Fruit fly (Drosophila melanogaster) whole organism, embryonic: ENCODE results near the gene ari-1.

ENCODE experiments used
- C15 ChIP-seq: fragments of 200-800 bp; sonication (Bioruptor generic); IDR thresholded peaks from 3 replicates; pipeline ENCODE4 v1.3.6; 2022; ENCODE audit warnings: missing biosample characterization, missing genetic modification characterization
- CG10209 ChIP-seq: fragments of 200-800 bp; sonication (Bioruptor generic); optimal IDR thresholded peaks from 3 replicates; lab custom pipeline; 2017; ENCODE audit warnings: missing biosample characterization, mild to moderate bottlenecking, missing genetic modification characterization, missing genetic modification reagents
- CG10274 ChIP-seq: fragments of 200-800 bp; sonication (Bioruptor generic); optimal IDR thresholded peaks from 3 replicates; lab custom pipeline; 2017; ENCODE audit warnings: missing biosample characterization, mild to moderate bottlenecking, missing genetic modification characterization
- CG10321 ChIP-seq: fragments of 200-800 bp; sonication (Bioruptor generic); IDR thresholded peaks from 2 replicates; pipeline ENCODE4 v1.3.6; 2022; ENCODE audit warnings: missing biosample characterization, missing genetic modification characterization
- CG11247 ChIP-seq: fragments of 200-800 bp; sonication (Bioruptor generic); IDR thresholded peaks from 2 replicates; pipeline ENCODE4 v1.3.6; 2022; ENCODE audit warnings: missing biosample characterization, missing genetic modification characterization
- CG11504 ChIP-seq: fragments of 200-800 bp; sonication (Bioruptor generic); optimal IDR thresholded peaks from 3 replicates; lab custom pipeline; 2019; ENCODE audit warnings: missing biosample characterization, mild to moderate bottlenecking, missing genetic modification characterization, moderate library complexity
- CG11723 ChIP-seq: fragments of 200-800 bp; sonication (Bioruptor generic); optimal IDR thresholded peaks from 2 replicates; lab custom pipeline; 2017; ENCODE audit warnings: missing biosample characterization, mild to moderate bottlenecking, missing genetic modification characterization
- CG12659 ChIP-seq: fragments of 200-800 bp; sonication (Bioruptor generic); optimal IDR thresholded peaks from 3 replicates; lab custom pipeline; 2017; ENCODE audit warnings: mild to moderate bottlenecking, missing biosample characterization, missing genetic modification reagents, missing genetic modification characterization
- CG13424 ChIP-seq: fragments of 200-800 bp; sonication (Bioruptor generic); optimal IDR thresholded peaks from 2 replicates; lab custom pipeline; 2019; ENCODE audit warnings: missing biosample characterization, mild to moderate bottlenecking, missing genetic modification characterization, moderate library complexity
- CG13894 ChIP-seq: fragments of 200-800 bp; sonication (Bioruptor generic); optimal IDR thresholded peaks from 3 replicates; lab custom pipeline; 2018; ENCODE audit warnings: missing biosample characterization, mild to moderate bottlenecking, missing genetic modification characterization, moderate library complexity
- CG17186 ChIP-seq: fragments of 200-800 bp; sonication (Bioruptor generic); optimal IDR thresholded peaks from 3 replicates; lab custom pipeline; 2017; ENCODE audit warnings: missing biosample characterization, missing genetic modification reagents, missing genetic modification characterization
- CG17328 ChIP-seq: fragments of 200-800 bp; sonication (Bioruptor generic); IDR thresholded peaks from 2 replicates; pipeline ENCODE4 v1.3.6; 2022; ENCODE audit warnings: missing biosample characterization, missing genetic modification characterization
- CG2202 ChIP-seq: fragments of 200-800 bp; sonication (Bioruptor generic); optimal IDR thresholded peaks from 2 replicates; lab custom pipeline; 2018; ENCODE audit warnings: missing biosample characterization, mild to moderate bottlenecking, missing genetic modification characterization
- CG2712 ChIP-seq: fragments of 200-800 bp; optimal IDR thresholded peaks from 3 replicates; lab custom pipeline; 2019; ENCODE audit warnings: missing biosample characterization, mild to moderate bottlenecking, missing genetic modification characterization, moderate library complexity
- CG30020 ChIP-seq: fragments of 200-800 bp; optimal IDR thresholded peaks from 2 replicates; lab custom pipeline; 2019; ENCODE audit warnings: missing biosample characterization, mild to moderate bottlenecking, missing genetic modification characterization, moderate library complexity
- CG30403 ChIP-seq: fragments of 200-800 bp; sonication (Bioruptor generic); optimal IDR thresholded peaks from 3 replicates; lab custom pipeline; 2016; ENCODE audit warnings: missing biosample characterization, missing genetic modification characterization
- CG33213 ChIP-seq: fragments of 200-800 bp; sonication (Bioruptor generic); optimal IDR thresholded peaks from 3 replicates; lab custom pipeline; 2016; ENCODE audit warnings: missing biosample characterization, missing genetic modification characterization
- CG3838 ChIP-seq: fragments of 200-800 bp; sonication (Bioruptor generic); optimal IDR thresholded peaks from 3 replicates; lab custom pipeline; 2016; ENCODE audit warnings: missing biosample characterization, missing genetic modification characterization
- CG4360 ChIP-seq: fragments of 200-800 bp; sonication (Bioruptor generic); IDR thresholded peaks from 2 replicates; pipeline ENCODE4 v1.3.6; 2022; ENCODE audit warnings: missing biosample characterization, missing genetic modification characterization
- CG8290 ChIP-seq, 3 experiments: fragments of 200-800 bp; sonication (Bioruptor generic); optimal IDR thresholded peaks; 2 replicates each; lab custom pipeline; 2016 to 2019; ENCODE audit warnings: missing biosample characterization in 3 of 3, missing genetic modification characterization in 3 of 3, mild to moderate bottlenecking in 2 of 3, moderate library complexity in 1 of 3
- CG8924 ChIP-seq: fragments of 200-800 bp; optimal IDR thresholded peaks from 3 replicates; lab custom pipeline; 2019; ENCODE audit warnings: missing biosample characterization, mild to moderate bottlenecking, missing genetic modification characterization, moderate library complexity
- CG9437 ChIP-seq: fragments of 200-800 bp; sonication (Bioruptor generic); optimal IDR thresholded peaks from 2 replicates; lab custom pipeline; 2018; ENCODE audit warnings: missing biosample characterization, mild to moderate bottlenecking, missing genetic modification characterization
- CoRest ChIP-seq: fragments of 200-800 bp; sonication (Bioruptor generic); optimal IDR thresholded peaks from 3 replicates; lab custom pipeline; 2018; ENCODE audit warnings: missing biosample characterization, mild to moderate bottlenecking, missing genetic modification characterization, moderate library complexity
- Deaf1 ChIP-seq: fragments of 200-800 bp; optimal IDR thresholded peaks from 3 replicates; lab custom pipeline; 2019; ENCODE audit warnings: missing biosample characterization, mild to moderate bottlenecking, missing genetic modification characterization, moderate library complexity
- E2f2 ChIP-seq: fragments of 200-800 bp; sonication (Bioruptor generic); IDR thresholded peaks from 2 replicates; pipeline ENCODE4 v1.3.6; 2022; ENCODE audit warnings: missing biosample characterization, missing genetic modification characterization
- Fer1 ChIP-seq: fragments of 200-800 bp; sonication (Bioruptor generic); optimal IDR thresholded peaks from 2 replicates; lab custom pipeline; 2017; ENCODE audit warnings: missing biosample characterization, mild to moderate bottlenecking, missing genetic modification characterization
- Hand ChIP-seq: fragments of 200-800 bp; sonication (Bioruptor generic); optimal IDR thresholded peaks from 2 replicates; lab custom pipeline; 2017; ENCODE audit warnings: mild to moderate bottlenecking, missing biosample characterization, missing genetic modification reagents, missing genetic modification characterization
- Hsf ChIP-seq: fragments of 200-800 bp; sonication (Bioruptor generic); optimal IDR thresholded peaks from 3 replicates; lab custom pipeline; 2016; ENCODE audit warnings: missing biosample characterization, missing genetic modification characterization
- Med ChIP-seq: fragments of 200-800 bp; sonication (Bioruptor generic); peaks from one replicate; lab custom pipeline; 2016; ENCODE audit warnings: missing biosample characterization, missing genetic modification characterization, mild to moderate bottlenecking, inconsistent platforms, moderate library complexity
- Myb ChIP-seq: fragments of 200-800 bp; sonication (Bioruptor generic); optimal IDR thresholded peaks from 2 replicates; lab custom pipeline; 2016; ENCODE audit warnings: missing biosample characterization, missing genetic modification characterization
- Ptx1 ChIP-seq: fragments of 200-800 bp; sonication (Bioruptor generic); IDR thresholded peaks from 2 replicates; pipeline ENCODE4 v1.3.6; 2022; ENCODE audit warnings: missing biosample characterization, missing genetic modification characterization
- Sox100B ChIP-seq: fragments of 200-800 bp; sonication (Bioruptor generic); optimal IDR thresholded peaks from 3 replicates; lab custom pipeline; 2018; ENCODE audit warnings: missing biosample characterization, mild to moderate bottlenecking, missing genetic modification characterization
- Spps ChIP-seq: fragments of 200-800 bp; sonication (Bioruptor generic); optimal IDR thresholded peaks from 2 replicates; lab custom pipeline; 2018; ENCODE audit warnings: missing biosample characterization, mild to moderate bottlenecking, missing genetic modification characterization
- caup ChIP-seq: fragments of 200-800 bp; sonication (Bioruptor generic); optimal IDR thresholded peaks from 3 replicates; lab custom pipeline; 2017; ENCODE audit warnings: missing biosample characterization, mild to moderate bottlenecking, missing genetic modification characterization, moderate library complexity; ENCODE audit not compliant: severe bottlenecking
- cwo ChIP-seq: fragments of 200-800 bp; sonication (Bioruptor generic); optimal IDR thresholded peaks from 3 replicates; lab custom pipeline; 2017; ENCODE audit warnings: missing biosample characterization, missing genetic modification characterization, mild to moderate bottlenecking, moderate library complexity, missing genetic modification reagents
- dpn ChIP-seq, 2 experiments: fragments of 200-800 bp; sonication (Bioruptor generic); optimal IDR thresholded peaks; 3 replicates each; lab custom pipeline; 2016; ENCODE audit warnings: missing biosample characterization in 2 of 2, missing genetic modification characterization in 2 of 2
- fd3F ChIP-seq: fragments of 200-800 bp; sonication (Bioruptor generic); optimal IDR thresholded peaks from 2 replicates; lab custom pipeline; 2018; ENCODE audit warnings: missing biosample characterization, mild to moderate bottlenecking, missing genetic modification characterization, moderate library complexity
- hkb ChIP-seq, 2 experiments: fragments of 200-800 bp in 1 of 2; fragments of >200 bp in 1 of 2; sonication (Bioruptor generic) in 1 of 2; IDR thresholded peaks in 1 of 2; optimal IDR thresholded peaks in 1 of 2; 2 replicates each; pipeline versions ENCODE4 v1.3.6 to Lab custom; 2017 to 2022; ENCODE audit warnings: missing biosample characterization in 1 of 2, missing genetic modification characterization in 1 of 2
- lab ChIP-seq: fragments of 200-800 bp; sonication (Bioruptor generic); optimal IDR thresholded peaks from 3 replicates; lab custom pipeline; 2017; ENCODE audit warnings: missing biosample characterization, missing genetic modification characterization, mild to moderate bottlenecking, moderate library complexity, missing genetic modification reagents
- lmd ChIP-seq: fragments of 200-800 bp; sonication (Bioruptor generic); IDR thresholded peaks from 2 replicates; pipeline ENCODE4 v1.3.6; 2022; ENCODE audit warnings: missing biosample characterization, missing genetic modification characterization
- pnt ChIP-seq: fragments of 200-800 bp; sonication (Bioruptor generic); optimal IDR thresholded peaks from 3 replicates; lab custom pipeline; 2016; ENCODE audit warnings: missing biosample characterization, missing genetic modification characterization
- prd ChIP-seq, 3 experiments: fragments of >200 bp in 2 of 3; fragments of 200-800 bp in 1 of 3; sonication (Bioruptor generic) in 1 of 3; optimal IDR thresholded peaks in 2 of 3; IDR thresholded peaks in 1 of 3; 2 replicates in 2 of 3; 3 replicates in 1 of 3; pipeline versions ENCODE4 v1.3.6 to Lab custom; 2017 to 2022; ENCODE audit warnings: missing biosample characterization in 1 of 3, missing genetic modification characterization in 1 of 3
- ranshi ChIP-seq: fragments of 200-800 bp; sonication (Bioruptor generic); IDR thresholded peaks from 2 replicates; pipeline ENCODE4 v1.3.6; 2022; ENCODE audit warnings: missing biosample characterization, missing genetic modification characterization
- sens-2 ChIP-seq: fragments of 200-800 bp; sonication (Bioruptor generic); IDR thresholded peaks from 2 replicates; pipeline ENCODE4 v1.3.6; 2022; ENCODE audit warnings: missing biosample characterization, missing genetic modification characterization
- slp2 ChIP-seq: fragments of 200-800 bp; sonication (Bioruptor generic); optimal IDR thresholded peaks from 2 replicates; lab custom pipeline; 2016; ENCODE audit warnings: missing biosample characterization, missing genetic modification characterization
- sug ChIP-seq: fragments of 200-800 bp; optimal IDR thresholded peaks from 2 replicates; lab custom pipeline; 2019; ENCODE audit warnings: missing biosample characterization, mild to moderate bottlenecking, missing genetic modification characterization, moderate library complexity
- tio ChIP-seq: fragments of 200-800 bp; sonication (Bioruptor generic); optimal IDR thresholded peaks from 2 replicates; lab custom pipeline; 2017; ENCODE audit warnings: missing biosample characterization, missing genetic modification characterization, inconsistent platforms
- ttk ChIP-seq: fragments of 200-800 bp; sonication (Bioruptor generic); IDR thresholded peaks from 2 replicates; pipeline ENCODE4 v2.1.2; 2022; ENCODE audit warnings: missing biosample characterization, missing genetic modification characterization
- unpg ChIP-seq: fragments of 200-800 bp; sonication (Bioruptor generic); optimal IDR thresholded peaks from 3 replicates; lab custom pipeline; 2018; ENCODE audit warnings: missing biosample characterization, mild to moderate bottlenecking, missing genetic modification characterization, moderate library complexity
- yki ChIP-seq: fragments of >200 bp; optimal IDR thresholded peaks from 3 replicates; lab custom pipeline; 2018

ari-1 gene

dm6 chrX:18125520-18125919 lies 12.1 kb downstream of the ari-1 start (continued):
- no peak for TF ChIP-seq Hsf (GFP tag; lab: Kevin White, UChicago)
- peak; percentile 66 for TF ChIP-seq lab
- no peak for TF ChIP-seq pnt
- TF ChIP-seq tio: peak; percentile 35
- TF ChIP-seq caup (GFP tag; lab: Kevin White, UChicago): peak; percentile 35
- peak; percentile 39 for TF ChIP-seq CoRest
- TF ChIP-seq CG11504: no peak
- no peak for TF ChIP-seq ttk (GFP tag; lab: Robert Waterston, UW)
- no peak for TF ChIP-seq CG17328
- TF ChIP-seq C15: no peak
- no peak for TF ChIP-seq yki
- peak in 1 of 2 experiments; percentile 16 for TF ChIP-seq dpn (GFP tag; optimal IDR thresholded peaks at IDR 0.05; lab: Kevin White, UChicago)
- TF ChIP-seq CG13424 (tag; lab: Kevin White, UChicago): peak; percentile 31
- TF ChIP-seq Hand: peak; percentile 60
- no peak for TF ChIP-seq CG4360
- no peak for TF ChIP-seq CG3838 (GFP tag; lab: Kevin White, UChicago)
- peak; percentile 13 for TF ChIP-seq unpg (GFP tag; lab: Kevin White, UChicago)
- TF ChIP-seq Myb (GFP tag; lab: Kevin White, UChicago): no peak
- TF ChIP-seq fd3F: no peak
- no peak for TF ChIP-seq slp2 (GFP tag; lab: Kevin White, UChicago)
- TF ChIP-seq Deaf1 (tag; lab: Kevin White, UChicago): peak; percentile 49
- TF ChIP-seq CG10209 (GFP tag; lab: Kevin White, UChicago): peak; percentile 7
- no peak for TF ChIP-seq CG11247 (GFP tag; lab: Robert Waterston, UW)
- TF ChIP-seq CG10274 (GFP tag; lab: Kevin White, UChicago): no peak
- no peak for TF ChIP-seq CG17186 (GFP tag; lab: Kevin White, UChicago)
- TF ChIP-seq ranshi: no peak
- no peak for TF ChIP-seq CG10321 (GFP tag; lab: Robert Waterston, UW)
- no peak for TF ChIP-seq CG8290 (GFP tag; optimal IDR thresholded peaks at IDR 0.05; lab: Kevin White, UChicago)
- peak in 1 of 2 experiments; percentile 18 for TF ChIP-seq CG8290 (tag; optimal IDR thresholded peaks at IDR 0.05; lab: Kevin White, UChicago)
- no peak for TF ChIP-seq CG11723 (GFP tag; lab: Kevin White, UChicago)
- no peak for TF ChIP-seq sens-2 (GFP tag; lab: Robert Waterston, UW)
- TF ChIP-seq Spps (tag; lab: Kevin White, UChicago): no peak
- TF ChIP-seq CG12659 (GFP tag; lab: Kevin White, UChicago): peak; percentile 25
- TF ChIP-seq CG30403: peak; percentile 38
- peak; percentile 3 for TF ChIP-seq CG9437 (GFP tag; lab: Kevin White, UChicago)
- TF ChIP-seq hkb (optimal IDR thresholded peaks at IDR 0.05; lab: Kevin White, UChicago): no peak
- TF ChIP-seq hkb (GFP tag; IDR thresholded peaks at IDR 0.05; lab: Robert Waterston, UW): no peak
- TF ChIP-seq CG2202 (tag; lab: Kevin White, UChicago): no peak
- TF ChIP-seq Ptx1 (GFP tag; lab: Robert Waterston, UW): 0 out of 2 replicates have a peak, but pooled peaks have one; percentile 18
- TF ChIP-seq prd (optimal IDR thresholded peaks at IDR 0.05; lab: Kevin White, UChicago): no peak
- peak; percentile 37; the same call in 2 of the 3 replicates for TF ChIP-seq prd (GFP tag; IDR thresholded peaks at IDR 0.05; lab: Robert Waterston, UW)
- peak; percentile 24; the same call in 1 of the 2 replicates for TF ChIP-seq lmd (GFP tag; lab: Robert Waterston, UW)
- no peak for TF ChIP-seq E2f2 (GFP tag; lab: Robert Waterston, UW)
- TF ChIP-seq cwo (GFP tag; lab: Kevin White, UChicago): peak; percentile 33
- no peak for TF ChIP-seq CG2712 (tag; lab: Kevin White, UChicago)
- no peak for TF ChIP-seq CG13894 (tag; lab: Kevin White, UChicago)
- TF ChIP-seq CG30020 (tag; lab: Kevin White, UChicago): no peak
- peak; percentile 8 for TF ChIP-seq sug (tag; lab: Kevin White, UChicago)
- TF ChIP-seq CG8924 (tag; lab: Kevin White, UChicago): no peak
- no peak for TF ChIP-seq CG33213 (GFP tag; lab: Kevin White, UChicago)
- TF ChIP-seq Sox100B (GFP tag; lab: Kevin White, UChicago): no peak
- peak; percentile 57 for TF ChIP-seq Fer1 (GFP tag; lab: Kevin White, UChicago)
- peak; percentile 64 for TF ChIP-seq Med (GFP tag; lab: Kevin White, UChicago)
